Worm (Caenorhabditis elegans) whole organism, mixed stage, embryonic: Measurements from ENCODE around the gene his-32.

Experiments used
- M03D4.4 ChIP-seq: sonication (generic microtip); optimal IDR thresholded peaks from 2 replicates; lab custom pipeline; 2017; ENCODE audit warnings: mild to moderate bottlenecking, missing genetic modification characterization, missing compliant biosample characterization
- bed-3 ChIP-seq: fragments of 200-800 bp; sonication (Bioruptor generic); optimal IDR thresholded peaks from 3 replicates; lab custom pipeline; 2018; ENCODE audit warnings: mild to moderate bottlenecking, missing genetic modification characterization, moderate library complexity, missing compliant biosample characterization
- blmp-1 ChIP-seq: fragments of 150-350 bp; optimal IDR thresholded peaks from 2 replicates; lab custom pipeline; 2014; ENCODE audit warnings: missing biosample characterization, missing genetic modification characterization
- ceh-39 ChIP-seq: fragments of 150-350 bp; optimal IDR thresholded peaks from 2 replicates; lab custom pipeline; 2014; ENCODE audit warnings: missing biosample characterization, missing genetic modification characterization
- ceh-43 ChIP-seq: fragments of 200-800 bp; sonication (Bioruptor generic); optimal IDR thresholded peaks from 2 replicates; lab custom pipeline; 2018; ENCODE audit warnings: mild to moderate bottlenecking, missing genetic modification characterization, moderate library complexity, missing compliant biosample characterization
- ceh-83 ChIP-seq: fragments of 200-800 bp; sonication (Bioruptor generic); optimal IDR thresholded peaks from 2 replicates; lab custom pipeline; 2018; ENCODE audit warnings: mild to moderate bottlenecking, missing genetic modification characterization, missing compliant biosample characterization
- ces-1 ChIP-seq: fragments of 150-350 bp; optimal IDR thresholded peaks from 2 replicates; lab custom pipeline; 2014; ENCODE audit warnings: missing biosample characterization, missing genetic modification reagents, missing genetic modification characterization
- cnd-1 ChIP-seq: fragments of 200-800 bp; sonication (Bioruptor generic); optimal IDR thresholded peaks from 2 replicates; lab custom pipeline; 2018; ENCODE audit warnings: mild to moderate bottlenecking, missing genetic modification characterization, missing compliant biosample characterization
- elt-1 ChIP-seq: sonication (generic microtip); optimal IDR thresholded peaks from 2 replicates; lab custom pipeline; 2017; ENCODE audit warnings: missing genetic modification characterization, mild to moderate bottlenecking, missing compliant biosample characterization, antibody characterized with exemption, moderate library complexity, borderline replicate concordance; ENCODE audit not compliant: insufficient read depth
- elt-3 ChIP-seq: fragments of 150-350 bp; optimal IDR thresholded peaks from 2 replicates; lab custom pipeline; 2014; ENCODE audit warnings: missing biosample characterization, missing genetic modification characterization
- flh-1 ChIP-seq: fragments of 200-800 bp; sonication (Bioruptor generic); optimal IDR thresholded peaks from 2 replicates; lab custom pipeline; 2018; ENCODE audit warnings: mild to moderate bottlenecking, missing genetic modification characterization, moderate library complexity, missing compliant biosample characterization
- ham-2 ChIP-seq: fragments of 200-800 bp; sonication (Bioruptor generic); optimal IDR thresholded peaks from 2 replicates; lab custom pipeline; 2018; ENCODE audit warnings: mild to moderate bottlenecking, missing genetic modification characterization, missing compliant biosample characterization
- hlh-1 ChIP-seq: fragments of 150-350 bp; optimal IDR thresholded peaks from 2 replicates; lab custom pipeline; 2014; ENCODE audit warnings: missing biosample characterization, missing genetic modification reagents, missing genetic modification characterization
- lin-13 ChIP-seq: fragments of 150-350 bp; optimal IDR thresholded peaks from 2 replicates; lab custom pipeline; 2014; ENCODE audit warnings: missing biosample characterization, missing genetic modification characterization
- lin-32 ChIP-seq: fragments of 200-800 bp; sonication (Bioruptor generic); optimal IDR thresholded peaks from 2 replicates; lab custom pipeline; 2018; ENCODE audit warnings: mild to moderate bottlenecking, missing genetic modification characterization, missing compliant biosample characterization
- lsy-2 ChIP-seq: fragments of 150-350 bp; optimal IDR thresholded peaks from 2 replicates; lab custom pipeline; 2014; ENCODE audit warnings: missing biosample characterization, missing genetic modification characterization
- mep-1 ChIP-seq: fragments of 150-350 bp; optimal IDR thresholded peaks from 2 replicates; lab custom pipeline; 2017; ENCODE audit warnings: missing biosample characterization, missing genetic modification reagents, missing genetic modification characterization, inconsistent platforms
- nhr-12 ChIP-seq: fragments of 150-350 bp; optimal IDR thresholded peaks from 2 replicates; lab custom pipeline; 2014; ENCODE audit warnings: missing biosample characterization, missing genetic modification characterization
- nhr-2 ChIP-seq: fragments of 150-350 bp; optimal IDR thresholded peaks from 2 replicates; lab custom pipeline; 2014; ENCODE audit warnings: missing biosample characterization, missing genetic modification characterization
- nhr-237 ChIP-seq: fragments of 150-350 bp; optimal IDR thresholded peaks from 2 replicates; lab custom pipeline; 2014; ENCODE audit warnings: missing biosample characterization, missing genetic modification characterization
- nhr-28 ChIP-seq: fragments of 150-350 bp; optimal IDR thresholded peaks from 2 replicates; lab custom pipeline; 2014; ENCODE audit warnings: missing biosample characterization, missing genetic modification characterization
- nhr-76 ChIP-seq: sonication (generic microtip); optimal IDR thresholded peaks from 2 replicates; lab custom pipeline; 2017; ENCODE audit warnings: missing biosample characterization, missing genetic modification characterization
- pha-4 ChIP-seq: fragments of 150-350 bp; optimal IDR thresholded peaks from 2 replicates; lab custom pipeline; 2018; ENCODE audit warnings: missing biosample characterization, missing genetic modification reagents, missing genetic modification characterization
- sem-2 ChIP-seq: fragments of 200-800 bp; sonication (Bioruptor generic); optimal IDR thresholded peaks from 2 replicates; lab custom pipeline; 2018; ENCODE audit warnings: mild to moderate bottlenecking, missing genetic modification characterization, missing compliant biosample characterization
- sptf-1 ChIP-seq: sonication (generic microtip); optimal IDR thresholded peaks from 2 replicates; lab custom pipeline; 2017; ENCODE audit warnings: mild to moderate bottlenecking, missing genetic modification characterization, moderate library complexity, missing compliant biosample characterization
- tbx-8 ChIP-seq: fragments of 200-800 bp; sonication (Bioruptor generic); optimal IDR thresholded peaks from 2 replicates; lab custom pipeline; 2018; ENCODE audit warnings: mild to moderate bottlenecking, missing genetic modification characterization, moderate library complexity, missing compliant biosample characterization
- unc-62 ChIP-seq: fragments of 150-350 bp; optimal IDR thresholded peaks from 2 replicates; lab custom pipeline; 2014; ENCODE audit warnings: missing biosample characterization, missing genetic modification reagents, missing genetic modification characterization
- zip-8 ChIP-seq: fragments of 150-350 bp; optimal IDR thresholded peaks from 2 replicates; lab custom pipeline; 2014; ENCODE audit warnings: missing biosample characterization, missing genetic modification characterization

The his-32 gene

DNA sequence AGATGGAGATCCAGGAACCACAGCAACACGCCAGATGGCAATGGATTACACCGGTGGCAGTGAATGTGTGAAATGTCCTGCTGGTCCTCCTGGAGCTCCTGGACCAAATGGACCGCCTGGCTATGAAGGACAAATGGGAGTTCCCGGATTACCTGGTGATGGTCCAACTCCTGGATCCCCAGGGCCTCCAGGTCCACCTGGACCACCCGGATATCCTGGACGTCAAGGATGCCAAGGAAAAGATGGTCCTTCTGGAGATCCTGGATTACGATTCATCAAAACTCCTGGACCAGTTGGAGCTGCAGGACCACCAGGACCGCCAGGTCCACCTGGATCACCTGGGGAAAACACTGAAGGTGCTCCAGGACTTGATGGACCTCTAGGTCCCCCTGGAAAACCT, 23.2 kb downstream of the his-32 start:
- TF ChIP-seq unc-62 (GFP tag; lab: Kevin White, UChicago) (no peak), zip-8 (tag; lab: Kevin White, UChicago) (no peak), hlh-1 (tag; lab: Kevin White, UChicago) (no peak), lsy-2 (tag; lab: Kevin White, UChicago) (no peak), pha-4 (tag; lab: Kevin White, UChicago) (no peak), M03D4.4 (tag; lab: Kevin White, UChicago) (no peak), nhr-76 (no peak), ceh-83 (no peak), ceh-39 (no peak), sptf-1 (tag; lab: Kevin White, UChicago) (no peak), blmp-1 (tag; lab: Kevin White, UChicago) (no peak), lin-13 (no peak), mep-1 (tag; lab: Kevin White, UChicago) (no peak), lin-32 (GFP tag; lab: Kevin White, UChicago) (no peak)

DNA sequence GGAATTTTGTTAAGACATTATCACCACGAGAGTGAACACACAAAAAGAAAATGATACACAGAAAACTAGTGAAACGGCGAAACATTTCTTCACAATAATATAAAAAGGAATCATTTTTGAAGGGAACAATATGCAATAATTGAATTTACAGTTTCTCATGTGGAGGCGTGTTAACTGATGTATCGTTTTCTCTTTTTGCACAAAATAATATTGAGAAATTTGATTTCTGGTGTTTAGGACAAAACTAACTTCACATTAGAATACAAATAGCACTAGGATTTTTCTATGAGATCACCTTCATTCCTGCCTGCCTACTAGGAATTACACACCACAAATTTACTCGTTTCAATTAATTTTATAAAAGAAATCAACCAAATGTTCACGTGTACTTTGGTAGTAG, 24.4 kb downstream of the his-32 start, which contains the start of gene D2096.13:
TSS of gene D2096.13 (minus strand) at position 101 of the 400 bp plus-strand sequence.
- TF ChIP-seq nhr-12 (tag; lab: Kevin White, UChicago) (no peak), cnd-1 (no peak), ceh-39 (no peak), bed-3 (GFP tag; lab: Kevin White, UChicago) (no peak), nhr-28 (tag; lab: Kevin White, UChicago) (no peak), sem-2 (GFP tag; lab: Kevin White, UChicago) (no peak)

DNA sequence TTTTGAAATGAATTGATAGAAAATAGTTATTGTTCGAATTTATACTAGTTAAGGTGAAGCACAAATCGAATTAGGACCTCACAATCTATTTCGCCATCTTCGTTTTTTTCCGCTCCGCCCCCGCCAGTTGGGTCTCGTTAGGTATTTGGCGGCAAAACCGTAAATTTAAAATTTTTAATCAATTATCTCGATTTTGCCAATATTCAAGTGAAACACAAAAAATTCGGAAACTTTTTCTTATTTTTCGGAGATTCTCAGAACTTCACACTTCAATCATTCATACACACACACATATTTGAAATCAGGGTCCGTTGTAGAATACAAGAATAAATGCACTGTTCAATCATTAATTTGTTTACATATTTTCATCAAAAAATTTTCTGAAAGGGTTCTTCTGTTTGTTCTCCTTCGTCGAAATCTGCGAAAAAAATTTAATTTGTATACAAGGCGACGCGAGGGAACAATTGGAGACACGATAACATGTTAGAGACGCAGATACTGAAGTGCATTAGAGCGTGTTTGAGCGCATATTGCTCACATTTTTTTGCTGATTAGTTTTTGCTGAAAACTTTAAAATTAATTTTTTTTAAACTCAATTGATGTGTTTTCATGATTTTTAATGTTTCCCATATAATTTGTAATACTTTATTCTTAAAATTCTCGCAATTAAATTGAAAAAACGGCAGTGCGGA, 25.8 kb downstream of the his-32 start, which contains the start of gene D2096.5:
TSS of gene D2096.5 (minus strand) at position 51 of the 692 bp plus-strand sequence.
- TF ChIP-seq ceh-43 (GFP tag; lab: Kevin White, UChicago) (no peak), nhr-237 (tag; lab: Kevin White, UChicago) (peak; percentile 2), nhr-2 (no peak), blmp-1 (tag; lab: Kevin White, UChicago) (no peak), mep-1 (tag; lab: Kevin White, UChicago) (peak; percentile 27), nhr-28 (tag; lab: Kevin White, UChicago) (no peak), ces-1 (GFP tag; lab: Kevin White, UChicago) (peak; percentile 89), lsy-2 (tag; lab: Kevin White, UChicago) (no peak), unc-62 (GFP tag; lab: Kevin White, UChicago) (no peak)

DNA sequence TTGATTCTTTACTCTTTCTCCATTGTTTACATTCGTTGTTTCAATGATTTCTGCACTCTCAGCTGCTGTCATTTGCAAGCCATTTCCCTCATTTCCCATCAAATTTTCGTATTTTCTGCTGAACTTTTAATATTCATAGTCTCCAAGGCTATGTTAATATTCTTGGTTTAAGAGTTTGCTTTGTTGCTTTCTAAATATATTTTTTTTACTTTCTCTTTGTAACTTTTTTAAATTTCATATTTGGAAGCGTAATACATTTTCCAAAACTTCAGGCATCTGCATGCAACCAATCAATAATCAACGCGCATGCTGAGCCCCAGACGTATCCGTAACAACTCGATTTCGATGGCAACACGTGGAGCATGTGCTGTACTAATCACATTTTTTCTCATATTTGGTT, 26.7 kb downstream of the his-32 start, which contains the start of gene sqv-1:
TSS of gene sqv-1 (plus strand) at position 301 of the 400 bp plus-strand sequence.
- TF ChIP-seq blmp-1 (tag; lab: Kevin White, UChicago) (no peak), ceh-83 (no peak), lin-32 (GFP tag; lab: Kevin White, UChicago) (no peak), elt-3 (no peak), elt-1 (no peak)

- TF ChIP-seq ceh-43 (GFP tag; lab: Kevin White, UChicago): no peak
- no peak for TF ChIP-seq sem-2 (GFP tag; lab: Kevin White, UChicago)
- no peak for TF ChIP-seq bed-3 (GFP tag; lab: Kevin White, UChicago)
- no peak for TF ChIP-seq lin-13
- no peak for TF ChIP-seq mep-1 (tag; lab: Kevin White, UChicago)
- TF ChIP-seq tbx-8 (GFP tag; lab: Kevin White, UChicago): no peak
Observed at ce11 chrIV:8363163-8363562, 29.1 kb downstream of the his-32 start, which contains the start of gene D2096.12. Gene D2096.12, plus strand, starts transcription at chrIV:8363463.

- no peak for TF ChIP-seq ham-2
- no peak for TF ChIP-seq cnd-1
- no peak for TF ChIP-seq elt-1
- TF ChIP-seq unc-62 (GFP tag; lab: Kevin White, UChicago): no peak
- TF ChIP-seq flh-1: no peak
- TF ChIP-seq elt-3: no peak
- TF ChIP-seq sem-2 (GFP tag; lab: Kevin White, UChicago): no peak
Observed at ce11 chrIV:8366295-8366694, 32.2 kb downstream of the his-32 start, which contains the start of gene aagr-1. Gene aagr-1, plus strand, starts transcription at chrIV:8366521.
